ENCODE assay signal across 4 fruit fly cellular contexts in the genomic region with DNA sequence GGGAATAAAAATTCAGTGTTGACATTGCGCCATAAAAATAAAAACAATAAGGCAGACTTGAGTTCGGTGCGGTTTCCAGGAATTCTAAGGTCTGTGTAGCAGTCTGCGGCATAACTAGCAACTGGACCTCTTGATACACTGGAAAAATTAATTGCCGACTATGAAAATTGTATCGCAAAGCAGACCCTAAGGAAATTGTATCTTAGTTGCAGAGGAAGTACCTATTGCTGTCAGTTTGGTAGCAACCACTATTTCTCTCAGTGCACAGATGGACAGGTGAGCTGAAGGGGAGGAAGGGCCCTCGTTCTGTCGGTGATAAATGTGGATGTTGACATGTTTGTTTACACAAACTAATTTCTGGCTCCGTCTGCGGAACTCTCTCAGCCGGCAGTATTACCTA.
TF ChIP-seq lines count a peak whose summit lies in the region.

No protein-coding gene starts in this region.

- no peak for TF ChIP-seq CTCF in whole organism, embryonic (GFP tag; optimal IDR thresholded peaks at IDR 0.05; lab: Kevin White, UChicago)

TF ChIP-seq in whole organism, embryonic, 481 proteins besides CTCF, POLR2A, EP300 and RAD21 (continues in another document):
- TF ChIP-seq emc (GFP tag; optimal IDR thresholded peaks at IDR 0.05; lab: Kevin White, UChicago) (no peak), CG14014 (GFP tag; IDR thresholded peaks at IDR 0.05; lab: Robert Waterston, UW) (no peak), CG9727 (GFP tag; optimal IDR thresholded peaks at IDR 0.05; lab: Kevin White, UChicago) (peak; percentile 76), CG6254 (GFP tag; optimal IDR thresholded peaks at IDR 0.05; lab: Kevin White, UChicago) (no peak), CG13123 (GFP tag; optimal IDR thresholded peaks at IDR 0.05; lab: Kevin White, UChicago) (no peak), CG8924 (tag; optimal IDR thresholded peaks at IDR 0.05; lab: Kevin White, UChicago) (peak; percentile 9), ssp (GFP tag; IDR thresholded peaks at IDR 0.05; lab: Robert Waterston, UW) (peak; percentile 32; the same call in 1 of the 2 replicates), CG14710 (tag; optimal IDR thresholded peaks at IDR 0.05; lab: Kevin White, UChicago) (peak; percentile 29), org-1 (GFP tag; optimal IDR thresholded peaks at IDR 0.05; lab: Kevin White, UChicago) (peak; percentile 39), Vsx1 (GFP tag; optimal IDR thresholded peaks at IDR 0.05; lab: Kevin White, UChicago) (no peak), nom (GFP tag; optimal IDR thresholded peaks at IDR 0.05; lab: Kevin White, UChicago) (no peak), CG4404 (GFP tag; IDR thresholded peaks at IDR 0.05; lab: Robert Waterston, UW) (peak; percentile 77), prd (optimal IDR thresholded peaks at IDR 0.05; lab: Kevin White, UChicago) (no peak), prd (GFP tag; IDR thresholded peaks at IDR 0.05; lab: Robert Waterston, UW) (peak; percentile 66), CG14050 (GFP tag; IDR thresholded peaks at IDR 0.05; lab: Robert Waterston, UW) (no peak), chif (GFP tag; optimal IDR thresholded peaks at IDR 0.05; lab: Kevin White, UChicago) (peak; percentile 32 to 64), Oli (tag; optimal IDR thresholded peaks at IDR 0.05; lab: Kevin White, UChicago) (peak; percentile 18), CG6791 (GFP tag; IDR thresholded peaks at IDR 0.05; lab: Robert Waterston, UW; ENCODE audit: partially characterized antibody) (no peak), gro (GFP tag; optimal IDR thresholded peaks at IDR 0.05; lab: Kevin White, UChicago) (no peak), pnt (GFP tag; optimal IDR thresholded peaks at IDR 0.05; lab: Kevin White, UChicago) (peak; percentile 64), CG10959 (GFP tag; IDR thresholded peaks at IDR 0.05; lab: Robert Waterston, UW) (peak; percentile 62), maf-S (GFP tag; optimal IDR thresholded peaks at IDR 0.05; lab: Kevin White, UChicago) (peak; percentile 28)

TF ChIP-seq in whole organism, prepupa, 60 proteins besides CTCF, POLR2A, EP300 and RAD21 (continues in another document):
- no peak for TF ChIP-seq eg (GFP tag; IDR thresholded peaks at IDR 0.05; lab: Robert Waterston, UW)
- TF ChIP-seq CG31627 (GFP tag; optimal IDR thresholded peaks at IDR 0.05; lab: Kevin White, UChicago): peak; percentile 26
- TF ChIP-seq CG34406 (GFP tag; optimal IDR thresholded peaks at IDR 0.05; lab: Kevin White, UChicago): no peak
- TF ChIP-seq CG8319 (GFP tag; optimal IDR thresholded peaks at IDR 0.05; lab: Kevin White, UChicago): no peak
- no peak for TF ChIP-seq CG16779 (tag; optimal IDR thresholded peaks at IDR 0.05; lab: Kevin White, UChicago)
- no peak for TF ChIP-seq CG6808 (GFP tag; optimal IDR thresholded peaks at IDR 0.05; lab: Kevin White, UChicago)
- peak; percentile 64 for TF ChIP-seq CG6792 (GFP tag; optimal IDR thresholded peaks at IDR 0.05; lab: Kevin White, UChicago)
- peak; percentile 69 for TF ChIP-seq CG1621 (tag; optimal IDR thresholded peaks at IDR 0.05; lab: Kevin White, UChicago)
- TF ChIP-seq fd59A (GFP tag; optimal IDR thresholded peaks at IDR 0.05; lab: Kevin White, UChicago): peak; percentile 40
- peak in 1 of 2 experiments; percentile 23 for TF ChIP-seq salr (GFP tag; optimal IDR thresholded peaks at IDR 0.05; lab: Kevin White, UChicago)
- no peak for TF ChIP-seq Hr4 (GFP tag; optimal IDR thresholded peaks at IDR 0.05; lab: Kevin White, UChicago)
- no peak for TF ChIP-seq vri (GFP tag; optimal IDR thresholded peaks at IDR 0.05; lab: Kevin White, UChicago)
- TF ChIP-seq CG6854 (GFP tag; optimal IDR thresholded peaks at IDR 0.05; lab: Kevin White, UChicago): no peak
- TF ChIP-seq CG8119 (GFP tag; IDR thresholded peaks at IDR 0.05; lab: Robert Waterston, UW): no peak
- TF ChIP-seq OdsH (GFP tag; optimal IDR thresholded peaks at IDR 0.05; lab: Kevin White, UChicago): peak; percentile 27
- TF ChIP-seq dac (GFP tag; optimal IDR thresholded peaks at IDR 0.05; lab: Kevin White, UChicago): no peak
- no peak for TF ChIP-seq Ets21C (GFP tag; optimal IDR thresholded peaks at IDR 0.05; lab: Kevin White, UChicago)
- peak; percentile 75 for TF ChIP-seq CG10631 (GFP tag; optimal IDR thresholded peaks at IDR 0.05; lab: Kevin White, UChicago)
- TF ChIP-seq Sox15 (GFP tag; optimal IDR thresholded peaks at IDR 0.05; lab: Kevin White, UChicago): no peak
- no peak for TF ChIP-seq Eip93F (GFP tag; optimal IDR thresholded peaks at IDR 0.05; lab: Kevin White, UChicago)
- peak; percentile 33 for TF ChIP-seq Met (GFP tag; optimal IDR thresholded peaks at IDR 0.05; lab: Kevin White, UChicago)
- TF ChIP-seq CG11762 (GFP tag; optimal IDR thresholded peaks at IDR 0.05; lab: Kevin White, UChicago; ENCODE audit: insufficient read depth): no peak
- TF ChIP-seq CG15336 (GFP tag; IDR thresholded peaks at IDR 0.05; lab: Robert Waterston, UW): no peak

TF ChIP-seq in whole organism, pupa, 21 proteins besides CTCF, POLR2A, EP300 and RAD21:
- TF ChIP-seq CG9948 (tag; optimal IDR thresholded peaks at IDR 0.05; lab: Kevin White, UChicago) (peak; percentile 77), CG10348 (GFP tag; IDR thresholded peaks at IDR 0.05; lab: Robert Waterston, UW) (no peak), CG8159 (tag; optimal IDR thresholded peaks at IDR 0.05; lab: Kevin White, UChicago) (peak; percentile 36), gl (tag; optimal IDR thresholded peaks at IDR 0.05; lab: Kevin White, UChicago) (no peak), Ets98B (GFP tag; IDR thresholded peaks at IDR 0.05; lab: Robert Waterston, UW) (0 out of 2 replicates have a peak, but pooled peaks have one; percentile 13), CG14655 (GFP tag; optimal IDR thresholded peaks at IDR 0.05; lab: Kevin White, UChicago) (peak; percentile 70), Pif1A (GFP tag; optimal IDR thresholded peaks at IDR 0.05; lab: Kevin White, UChicago) (peak; percentile 6), CG15710 (tag; optimal IDR thresholded peaks at IDR 0.05; lab: Kevin White, UChicago) (peak; percentile 56), Snoo (tag; optimal IDR thresholded peaks at IDR 0.05; lab: Kevin White, UChicago) (peak; percentile 41), CG13204 (GFP tag; optimal IDR thresholded peaks at IDR 0.05; lab: Kevin White, UChicago) (no peak), fd96Ca (GFP tag; IDR thresholded peaks at IDR 0.05; lab: Robert Waterston, UW) (peak; percentile 57; the same call in 1 of the 3 replicates), D1 (tag; optimal IDR thresholded peaks at IDR 0.05; lab: Kevin White, UChicago) (no peak), CG4496 (GFP tag; IDR thresholded peaks at IDR 0.05; lab: Robert Waterston, UW) (peak; percentile 66; the same call in 2 of the 3 replicates), Pif1B (GFP tag; optimal IDR thresholded peaks at IDR 0.05; lab: Kevin White, UChicago) (peak; percentile 10), rn (GFP tag; IDR thresholded peaks at IDR 0.05; lab: Robert Waterston, UW) (no peak), EcR (GFP tag; optimal IDR thresholded peaks at IDR 0.05; lab: Kevin White, UChicago) (no peak), CG34367 (tag; optimal IDR thresholded peaks at IDR 0.05; lab: Kevin White, UChicago) (peak; percentile 9), CG17806 (tag; optimal IDR thresholded peaks at IDR 0.05; lab: Kevin White, UChicago) (peak; percentile 47), CG12605 (GFP tag; IDR thresholded peaks at IDR 0.05; lab: Robert Waterston, UW) (no peak), CG32121 (GFP tag; IDR thresholded peaks at IDR 0.05; lab: Robert Waterston, UW) (no peak), CG8301 (tag; optimal IDR thresholded peaks at IDR 0.05; lab: Kevin White, UChicago) (no peak)

TF ChIP-seq in whole organism, wandering third instar larva, 38 proteins besides CTCF, POLR2A, EP300 and RAD21:
- TF ChIP-seq h (GFP tag; optimal IDR thresholded peaks at IDR 0.05; lab: Kevin White, UChicago): peak; percentile 14
- peak in 1 of 2 experiments; percentile 66 for TF ChIP-seq foxo (GFP tag; optimal IDR thresholded peaks at IDR 0.05; lab: Kevin White, UChicago)
- TF ChIP-seq CG32264 (GFP tag; optimal IDR thresholded peaks at IDR 0.05; lab: Kevin White, UChicago): no peak
- TF ChIP-seq dmrt93B (GFP tag; optimal IDR thresholded peaks at IDR 0.05; lab: Kevin White, UChicago): no peak
- no peak for TF ChIP-seq CG9705 (GFP tag; optimal IDR thresholded peaks at IDR 0.05; lab: Kevin White, UChicago)
- no peak for TF ChIP-seq Jra (GFP tag; optimal IDR thresholded peaks at IDR 0.05; lab: Kevin White, UChicago)
- no peak for TF ChIP-seq sv (GFP tag; optimal IDR thresholded peaks at IDR 0.05; lab: Kevin White, UChicago)
- TF ChIP-seq Mio (GFP tag; optimal IDR thresholded peaks at IDR 0.05; lab: Kevin White, UChicago): no peak
- peak; percentile 27 for TF ChIP-seq ey (GFP tag; optimal IDR thresholded peaks at IDR 0.05; lab: Kevin White, UChicago)
- TF ChIP-seq N (GFP tag; optimal IDR thresholded peaks at IDR 0.05; lab: Kevin White, UChicago): no peak
- no peak for TF ChIP-seq Dif (GFP tag; optimal IDR thresholded peaks at IDR 0.05; lab: Kevin White, UChicago; ENCODE audit: partially characterized antibody)
- peak; percentile 28 for TF ChIP-seq woc (GFP tag; optimal IDR thresholded peaks at IDR 0.05; lab: Kevin White, UChicago)
- no peak for TF ChIP-seq dsf (GFP tag; optimal IDR thresholded peaks at IDR 0.05; lab: Kevin White, UChicago; ENCODE audit: borderline replicate concordance)
- no peak for TF ChIP-seq CrebA (GFP tag; optimal IDR thresholded peaks at IDR 0.05; lab: Kevin White, UChicago; ENCODE audit: borderline replicate concordance)
- peak; percentile 26 for TF ChIP-seq br (GFP tag; optimal IDR thresholded peaks at IDR 0.05; lab: Kevin White, UChicago)
- TF ChIP-seq Rel (GFP tag; optimal IDR thresholded peaks at IDR 0.05; lab: Kevin White, UChicago): no peak
- no peak for TF ChIP-seq Rel (tag; optimal IDR thresholded peaks at IDR 0.05; lab: Kevin White, UChicago)
- TF ChIP-seq sage (GFP tag; optimal IDR thresholded peaks at IDR 0.05; lab: Kevin White, UChicago): no peak
- no peak for TF ChIP-seq brk (GFP tag; optimal IDR thresholded peaks at IDR 0.05; lab: Kevin White, UChicago)
- peak; percentile 10 for TF ChIP-seq psq (GFP tag; optimal IDR thresholded peaks at IDR 0.05; lab: Kevin White, UChicago)
- no peak for TF ChIP-seq OdsH (GFP tag; optimal IDR thresholded peaks at IDR 0.05; lab: Kevin White, UChicago)
- peak; percentile 25 for TF ChIP-seq Hnf4 (GFP tag; optimal IDR thresholded peaks at IDR 0.05; lab: Kevin White, UChicago)
- TF ChIP-seq Hr83 (GFP tag; optimal IDR thresholded peaks at IDR 0.05; lab: Kevin White, UChicago; ENCODE audit: poor library complexity, severe bottlenecking): no peak
- TF ChIP-seq fru (GFP tag; optimal IDR thresholded peaks at IDR 0.05; lab: Kevin White, UChicago): peak; percentile 46
- TF ChIP-seq Dfd (GFP tag; optimal IDR thresholded peaks at IDR 0.05; lab: Kevin White, UChicago): no peak
- TF ChIP-seq HLH106 (tag; optimal IDR thresholded peaks at IDR 0.05; lab: Kevin White, UChicago): no peak
- TF ChIP-seq usp (GFP tag; optimal IDR thresholded peaks at IDR 0.05; lab: Kevin White, UChicago): no peak

Comparison
In these comparisons a context has a peak if more than half of its experiments do, and no peak if none do; other contexts are left out.
1. Of the 7 proteins assayed by ChIP-seq in both whole organism, embryonic and whole organism, prepupa: peak only in whole organism, embryonic: Gug; only in whole organism, prepupa: Hr39; in both: none; in neither: 5.